Fruit fly (Drosophila melanogaster): ENCODE results near the gene CG1724.
A peak's percentile ranks its signal among the peaks of the same experiment; 100 is the strongest.

CG1724 gene

DNA sequence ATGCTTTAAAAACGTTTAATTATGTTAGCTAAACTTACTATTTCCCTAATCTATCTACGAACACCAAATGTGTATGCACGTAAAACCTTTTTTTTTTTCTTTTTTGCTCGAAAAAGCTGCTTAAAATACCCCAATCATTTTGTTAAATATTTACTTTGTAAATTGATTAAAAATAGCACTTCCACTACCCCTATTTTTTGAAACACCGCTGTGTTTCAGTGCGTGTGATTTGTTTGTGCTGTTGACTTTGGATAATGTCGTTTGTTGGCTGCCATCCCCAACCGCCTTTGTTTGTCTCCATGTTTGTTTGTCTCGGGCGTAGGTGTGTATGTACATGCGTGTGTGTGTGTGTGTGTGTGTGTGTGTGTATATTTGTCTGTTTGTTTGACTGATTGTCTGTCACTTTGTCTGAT, 38.7 kb upstream of the CG1724 start (continued):
- TF ChIP-seq bsh (GFP tag; optimal IDR thresholded peaks at IDR 0.05) (peak in 1 of 2 experiments; percentile 73), ap (GFP tag; IDR thresholded peaks at IDR 0.05) (no peak), Elba2 (GFP tag; optimal IDR thresholded peaks at IDR 0.05) (no peak), CG13123 (GFP tag; optimal IDR thresholded peaks at IDR 0.05) (peak; percentile 13), exex (tag; optimal IDR thresholded peaks at IDR 0.05) (peak; percentile 29), lilli (GFP tag; optimal IDR thresholded peaks at IDR 0.05) (no peak), BtbVII (GFP tag; optimal IDR thresholded peaks at IDR 0.05) (peak; percentile 18), CG4282 (GFP tag; optimal IDR thresholded peaks at IDR 0.05) (no peak), Camta (GFP tag; optimal IDR thresholded peaks at IDR 0.05) (peak; percentile 45), CG18619 (GFP tag; optimal IDR thresholded peaks at IDR 0.05) (peak; percentile 40), hkb (optimal IDR thresholded peaks at IDR 0.05) (no peak), hkb (GFP tag; IDR thresholded peaks at IDR 0.05) (no peak), repo (GFP tag; optimal IDR thresholded peaks at IDR 0.05) (no peak), CG12219 (GFP tag; optimal IDR thresholded peaks at IDR 0.05) (peak; percentile 19), tup (GFP tag; optimal IDR thresholded peaks at IDR 0.05) (no peak), salm (tag; optimal IDR thresholded peaks at IDR 0.05) (peak; percentile 42), CG11247 (GFP tag; IDR thresholded peaks at IDR 0.05) (no peak), Trl (optimal IDR thresholded peaks at IDR 0.05) (no peak), Trl (GFP tag; optimal IDR thresholded peaks at IDR 0.05) (peak; percentile 17), org-1 (GFP tag; optimal IDR thresholded peaks at IDR 0.05) (peak; percentile 67), CG18599 (GFP tag; optimal IDR thresholded peaks at IDR 0.05) (peak; percentile 42), cg (GFP tag; optimal IDR thresholded peaks at IDR 0.05) (peak; percentile 14), jumu (GFP tag; optimal IDR thresholded peaks at IDR 0.05) (peak; percentile 47), bab2 (GFP tag; optimal IDR thresholded peaks at IDR 0.05) (peak; percentile 75), Xbp1 (GFP tag; optimal IDR thresholded peaks at IDR 0.05) (peak; percentile 26), BEAF-32 (GFP tag; optimal IDR thresholded peaks at IDR 0.05) (no peak), Adf1 (GFP tag; IDR thresholded peaks at IDR 0.05) (no peak), HmgD (GFP tag; optimal IDR thresholded peaks at IDR 0.05) (no peak), gem (tag; optimal IDR thresholded peaks at IDR 0.05) (peak; percentile 59), CG11093 (GFP tag; IDR thresholded peaks at IDR 0.05) (no peak), her (GFP tag; optimal IDR thresholded peaks at IDR 0.05) (peak; percentile 18), CG16813 (GFP tag; IDR thresholded peaks at IDR 0.05; ENCODE audit: partially characterized antibody) (no peak), ken (GFP tag; IDR thresholded peaks at IDR 0.05) (peak; percentile 25; the same call in 1 of the 3 replicates), CG15514 (GFP tag; optimal IDR thresholded peaks at IDR 0.05) (peak; percentile 16), gsb (GFP tag; IDR thresholded peaks at IDR 0.05) (no peak), jigr1 (GFP tag; IDR thresholded peaks at IDR 0.05) (no peak), Hsf (GFP tag; optimal IDR thresholded peaks at IDR 0.05) (peak; percentile 37), sens-2 (GFP tag; IDR thresholded peaks at IDR 0.05) (no peak), cwo (GFP tag; optimal IDR thresholded peaks at IDR 0.05) (peak; percentile 4), CG17568 (GFP tag; optimal IDR thresholded peaks at IDR 0.05) (peak; percentile 57), CG9876 (GFP tag; optimal IDR thresholded peaks at IDR 0.05) (peak; percentile 47), CG6683 (GFP tag; optimal IDR thresholded peaks at IDR 0.05) (no peak), cato (GFP tag; optimal IDR thresholded peaks at IDR 0.05; ENCODE audit: borderline replicate concordance) (no peak), CG8388 (GFP tag; optimal IDR thresholded peaks at IDR 0.05) (no peak), CG2712 (tag; optimal IDR thresholded peaks at IDR 0.05) (peak; percentile 26), wdn (GFP tag; IDR thresholded peaks at IDR 0.05) (no peak), NC2β (GFP tag; optimal IDR thresholded peaks at IDR 0.05) (peak; percentile 38), Side (GFP tag; optimal IDR thresholded peaks at IDR 0.05) (no peak), CG17359 (tag; optimal IDR thresholded peaks at IDR 0.05) (peak; percentile 45), fd102C (GFP tag; optimal IDR thresholded peaks at IDR 0.05) (peak; percentile 17), Bgb (GFP tag; IDR thresholded peaks at IDR 0.05; ENCODE audit: partially characterized antibody) (no peak)

All from whole organism, embryonic.